Worm (Caenorhabditis elegans) whole organism, young adult: ENCODE measurements around the gene F52E4.5.
A peak's percentile ranks its signal among the peaks of the same experiment; 100 is the strongest.

Experiments
- B0336.3 ChIP-seq: fragments of 200-800 bp; sonication (Bioruptor generic); IDR thresholded peaks from 2 replicates; pipeline ENCODE4 v1.3.6; 2022; ENCODE audit warnings: missing genetic modification characterization, missing compliant biosample characterization
- K12H6.12 ChIP-seq: fragments of 200-800 bp; sonication (Bioruptor generic); optimal IDR thresholded peaks from 2 replicates; lab custom pipeline; 2018; ENCODE audit warnings: mild to moderate bottlenecking, missing genetic modification characterization, missing compliant biosample characterization
- T07F8.4 ChIP-seq: sonication (generic microtip); optimal IDR thresholded peaks from 2 replicates; lab custom pipeline; 2016; ENCODE audit warnings: mild to moderate bottlenecking, missing genetic modification characterization, moderate library complexity, missing compliant biosample characterization
- Y53G8AR.9 ChIP-seq: fragments of 200-800 bp; sonication (Bioruptor generic); conservative IDR thresholded peaks from 2 replicates; pipeline ENCODE4 v1.3.6; 2022; ENCODE audit warnings: missing genetic modification reagents, missing genetic modification characterization, missing compliant biosample characterization
- Y56A3A.18 ChIP-seq: fragments of 200-800 bp; sonication (Bioruptor generic); IDR thresholded peaks from 2 replicates; pipeline ENCODE4 v1.3.6; 2022; ENCODE audit warnings: missing genetic modification reagents, missing genetic modification characterization, missing compliant biosample characterization
- Y79H2A.3 ChIP-seq: fragments of 200-800 bp; sonication (Bioruptor generic); conservative IDR thresholded peaks from 2 replicates; pipeline ENCODE4 v1.3.6; 2022; ENCODE audit warnings: missing genetic modification reagents, missing genetic modification characterization, missing compliant biosample characterization
- ama-1 ChIP-seq, 3 experiments: fragments of 150-350 bp in 1 of 3; sonication (generic microtip) in 2 of 3; optimal IDR thresholded peaks; 2 replicates each; lab custom pipeline; 2014 to 2018; ENCODE audit warnings: missing biosample characterization in 2 of 3, missing genetic modification characterization in 2 of 3, missing genetic modification reagents in 2 of 3
- attf-6 ChIP-seq: fragments of 200-800 bp; sonication (Bioruptor generic); IDR thresholded peaks from 2 replicates; pipeline ENCODE4 v1.3.6; 2022; ENCODE audit warnings: missing genetic modification reagents, missing genetic modification characterization, missing compliant biosample characterization
- bed-1 ChIP-seq: fragments of 200-800 bp; sonication (Bioruptor generic); IDR thresholded peaks from 2 replicates; pipeline ENCODE4 v1.3.6; 2022; ENCODE audit warnings: missing genetic modification reagents, missing genetic modification characterization, missing compliant biosample characterization
- cebp-1 ChIP-seq, 2 experiments: fragments of 200-800 bp in 1 of 2; sonication (Bioruptor generic) in 1 of 2; sonication (generic microtip) in 1 of 2; IDR thresholded peaks in 1 of 2; optimal IDR thresholded peaks in 1 of 2; 2 replicates each; pipeline versions ENCODE4 v1.3.6 to Lab custom; 2017 to 2022; ENCODE audit warnings: missing compliant biosample characterization in 2 of 2, missing genetic modification characterization in 2 of 2, mild to moderate bottlenecking in 1 of 2, missing genetic modification reagents in 1 of 2, moderate library complexity in 1 of 2
- chd-7 ChIP-seq: sonication (generic microtip); optimal IDR thresholded peaks from 2 replicates; lab custom pipeline; 2016; ENCODE audit warnings: mild to moderate bottlenecking, missing genetic modification characterization, moderate library complexity, missing compliant biosample characterization
- egrh-3 ChIP-seq: fragments of 200-800 bp; sonication (Bioruptor generic); IDR thresholded peaks from 2 replicates; pipeline ENCODE4 v1.3.6; 2022; ENCODE audit warnings: missing genetic modification reagents, missing genetic modification characterization, missing compliant biosample characterization
- ets-4 ChIP-seq: fragments of 200-800 bp; sonication (Bioruptor generic); optimal IDR thresholded peaks from 2 replicates; lab custom pipeline; 2018; ENCODE audit warnings: mild to moderate bottlenecking, missing genetic modification characterization, missing compliant biosample characterization
- hlh-12 ChIP-seq: sonication (generic microtip); optimal IDR thresholded peaks from 2 replicates; lab custom pipeline; 2016; ENCODE audit warnings: missing genetic modification characterization, missing compliant biosample characterization
- hlh-26 ChIP-seq: fragments of 200-800 bp; sonication (Bioruptor generic); conservative IDR thresholded peaks from 2 replicates; pipeline ENCODE4 v1.3.6; 2022; ENCODE audit warnings: missing genetic modification reagents, missing genetic modification characterization, missing compliant biosample characterization
- hmg-1.2 ChIP-seq: fragments of 200-800 bp; sonication (Bioruptor generic); IDR thresholded peaks from 2 replicates; pipeline ENCODE4 v1.3.6; 2022; ENCODE audit warnings: missing genetic modification reagents, missing genetic modification characterization, missing compliant biosample characterization
- hsf-1 ChIP-seq: fragments of 200-800 bp; sonication (Bioruptor generic); IDR thresholded peaks from 2 replicates; pipeline ENCODE4 v1.3.6; 2022; ENCODE audit warnings: missing genetic modification reagents, missing genetic modification characterization, missing compliant biosample characterization
- let-607 ChIP-seq, 2 experiments: fragments of 200-800 bp in 1 of 2; sonication (Bioruptor generic) in 1 of 2; sonication (generic microtip) in 1 of 2; optimal IDR thresholded peaks; 2 replicates each; lab custom pipeline; 2016 to 2018; ENCODE audit warnings: mild to moderate bottlenecking in 2 of 2, missing compliant biosample characterization in 2 of 2, missing genetic modification characterization in 2 of 2, moderate library complexity in 2 of 2, missing genotype in 1 of 2
- lin-26 ChIP-seq: fragments of 200-800 bp; sonication (Bioruptor generic); IDR thresholded peaks from 2 replicates; pipeline ENCODE4 v1.3.6; 2022; ENCODE audit warnings: missing genetic modification reagents, missing genetic modification characterization, missing compliant biosample characterization
- lin-40 ChIP-seq: sonication (generic microtip); optimal IDR thresholded peaks from 2 replicates; lab custom pipeline; 2016; ENCODE audit warnings: missing genetic modification characterization, mild to moderate bottlenecking, missing compliant biosample characterization, missing genotype, missing genetic modification reagents
- lin-54 ChIP-seq: fragments of 200-800 bp; sonication (Bioruptor generic); optimal IDR thresholded peaks from 2 replicates; lab custom pipeline; 2018; ENCODE audit warnings: mild to moderate bottlenecking, missing genetic modification characterization, missing compliant biosample characterization
- madf-10 ChIP-seq: sonication (generic microtip); optimal IDR thresholded peaks from 2 replicates; lab custom pipeline; 2016; ENCODE audit warnings: mild to moderate bottlenecking, missing genetic modification characterization, missing compliant biosample characterization
- mcd-1 ChIP-seq: fragments of 200-800 bp; sonication (Bioruptor generic); IDR thresholded peaks from 2 replicates; pipeline ENCODE4 v1.3.6; 2022; ENCODE audit warnings: missing genetic modification reagents, missing genetic modification characterization, missing compliant biosample characterization
- nfyb-1 ChIP-seq: fragments of 200-800 bp; sonication (Bioruptor generic); IDR thresholded peaks from 2 replicates; pipeline ENCODE4 v1.3.6; 2022; ENCODE audit warnings: missing genetic modification reagents, missing genetic modification characterization, missing compliant biosample characterization
- nhr-80 ChIP-seq: sonication (generic microtip); optimal IDR thresholded peaks from 2 replicates; lab custom pipeline; 2016; ENCODE audit warnings: missing genetic modification characterization, missing compliant biosample characterization
- nhr-90 ChIP-seq: sonication (generic microtip); optimal IDR thresholded peaks from 2 replicates; lab custom pipeline; 2016; ENCODE audit warnings: missing genotype, mild to moderate bottlenecking, missing genetic modification characterization, missing compliant biosample characterization
- rcor-1 ChIP-seq: fragments of 200-800 bp; sonication (Bioruptor generic); IDR thresholded peaks from 2 replicates; pipeline ENCODE4 v1.3.6; 2022; ENCODE audit warnings: missing genetic modification reagents, missing genetic modification characterization, missing compliant biosample characterization
- rpc-1 ChIP-seq, 2 experiments: fragments of 150-350 bp in 1 of 2; sonication (generic microtip) in 1 of 2; optimal IDR thresholded peaks; 2 replicates each; lab custom pipeline; 2014 to 2018; ENCODE audit warnings: missing biosample characterization in 1 of 2, missing genetic modification characterization in 1 of 2, missing genetic modification reagents in 1 of 2, missing genotype in 1 of 2
- snpc-3.4 ChIP-seq: sonication (generic microtip); optimal IDR thresholded peaks from 2 replicates; lab custom pipeline; 2017; ENCODE audit warnings: missing genetic modification characterization, mild to moderate bottlenecking, missing compliant biosample characterization, antibody characterized with exemption, moderate library complexity, missing genotype, missing genetic modification reagents
- snpc-4 ChIP-seq, 5 experiments: fragments of 150-350 bp in 1 of 5; sonication (generic microtip) in 4 of 5; optimal IDR thresholded peaks; 2 replicates each; lab custom pipeline; 2014 to 2018; ENCODE audit warnings: missing genetic modification characterization in 5 of 5, missing biosample characterization in 3 of 5, antibody characterized with exemption in 2 of 5, mild to moderate bottlenecking in 2 of 5, missing compliant biosample characterization in 2 of 5, missing genotype in 2 of 5, moderate library complexity in 2 of 5, missing genetic modification reagents in 1 of 5
- tbp1 ChIP-seq: fragments of 200-800 bp; sonication (Bioruptor generic); optimal IDR thresholded peaks from 2 replicates; lab custom pipeline; 2018; ENCODE audit warnings: mild to moderate bottlenecking, missing genetic modification characterization, missing compliant biosample characterization
- unc-62 ChIP-seq: fragments of 150-350 bp; optimal IDR thresholded peaks from 2 replicates; lab custom pipeline; 2014; ENCODE audit warnings: missing biosample characterization, missing genetic modification reagents, missing genetic modification characterization
- xnd-1 ChIP-seq: sonication (generic microtip); optimal IDR thresholded peaks from 2 replicates; lab custom pipeline; 2016; ENCODE audit warnings: missing genotype, missing genetic modification reagents, missing genetic modification characterization, missing compliant biosample characterization
- zfh-2 ChIP-seq: fragments of 200-800 bp; sonication (Bioruptor generic); conservative IDR thresholded peaks from 2 replicates; pipeline ENCODE4 v1.3.6; 2022; ENCODE audit warnings: missing genetic modification reagents, missing genetic modification characterization, missing compliant biosample characterization
- ztf-18 ChIP-seq: sonication (generic microtip); optimal IDR thresholded peaks from 2 replicates; lab custom pipeline; 2016; ENCODE audit warnings: missing genotype, mild to moderate bottlenecking, missing genetic modification characterization, missing compliant biosample characterization
- ztf-22 ChIP-seq: fragments of 200-800 bp; sonication (Bioruptor generic); optimal IDR thresholded peaks from 2 replicates; lab custom pipeline; 2018; ENCODE audit warnings: mild to moderate bottlenecking, missing genetic modification characterization, moderate library complexity, missing compliant biosample characterization

The F52E4.5 gene

DNA sequence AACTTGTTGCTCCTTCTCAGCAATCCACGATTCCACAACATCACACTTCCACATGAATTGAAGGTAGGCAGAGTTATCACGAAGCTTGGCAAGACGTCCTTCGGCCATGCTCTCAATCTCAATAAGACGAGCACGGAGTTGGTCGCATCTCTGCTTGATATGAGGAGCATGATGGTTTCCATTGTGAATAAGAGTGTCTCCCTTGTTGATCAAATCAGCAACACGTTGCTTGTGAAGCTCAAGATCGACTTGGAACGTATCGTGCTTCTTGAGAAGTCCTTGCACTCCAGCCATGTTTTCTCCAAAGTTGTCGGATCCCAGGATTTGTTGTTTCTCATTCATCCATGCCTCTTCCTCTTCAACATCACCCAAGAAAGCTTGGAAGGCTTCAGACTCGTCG is 32.5 kb upstream of the F52E4.5 start (continued):
- no peak for TF ChIP-seq tbp1

DNA sequence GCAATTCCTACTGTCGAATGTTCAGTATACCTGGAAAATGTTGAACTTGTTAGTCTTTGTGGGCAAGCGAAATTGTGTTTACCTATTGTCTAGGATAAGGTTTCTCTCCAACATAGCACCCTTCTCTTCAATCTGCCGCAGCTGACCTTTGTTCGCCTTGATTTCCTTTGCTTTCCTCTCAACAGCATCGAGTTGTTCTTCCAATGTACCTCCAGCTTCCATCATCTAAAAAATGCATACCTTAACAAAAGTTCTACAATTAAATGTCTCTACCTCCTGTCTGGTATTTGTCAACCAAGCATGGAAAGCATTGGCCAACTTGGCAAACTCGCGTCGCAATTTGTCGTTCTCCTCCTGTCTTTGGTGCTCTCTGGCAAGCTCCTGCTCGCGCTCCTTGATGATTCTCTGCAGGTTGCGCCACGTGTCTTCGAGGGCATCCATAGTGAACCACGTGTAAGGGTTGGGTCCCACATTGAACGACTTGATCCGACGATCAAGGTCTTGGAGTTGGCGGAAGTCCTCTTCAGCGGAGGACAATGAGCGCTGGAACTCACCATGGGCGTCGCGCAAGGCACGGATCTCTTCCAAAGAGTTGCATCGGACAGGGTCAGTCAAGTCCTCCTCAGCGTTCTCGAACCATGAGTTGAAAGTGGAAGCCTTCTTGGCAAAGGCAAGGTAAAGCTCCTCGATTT is 31.6 kb upstream of the F52E4.5 start:
- TF ChIP-seq bed-1 (GFP tag; lab: Robert Waterston, UW) (no peak), lin-54 (GFP tag; lab: Kevin White, UChicago) (no peak), chd-7 (tag; lab: Kevin White, UChicago) (peak; percentile 20), hmg-1.2 (GFP tag; lab: Robert Waterston, UW) (no peak), rcor-1 (GFP tag; lab: Robert Waterston, UW) (0 out of 2 replicates have a peak, but pooled peaks have one; percentile 9), xnd-1 (tag; lab: Kevin White, UChicago) (no peak), zfh-2 (GFP tag; lab: Robert Waterston, UW) (peak; percentile 66), nhr-90 (no peak), attf-6 (GFP tag; lab: Robert Waterston, UW) (no peak), mcd-1 (GFP tag; lab: Robert Waterston, UW) (no peak), Y79H2A.3 (GFP tag; lab: Robert Waterston, UW) (no peak)
- TF ChIP-seq, all 124 proteins: peak for 3

DNA sequence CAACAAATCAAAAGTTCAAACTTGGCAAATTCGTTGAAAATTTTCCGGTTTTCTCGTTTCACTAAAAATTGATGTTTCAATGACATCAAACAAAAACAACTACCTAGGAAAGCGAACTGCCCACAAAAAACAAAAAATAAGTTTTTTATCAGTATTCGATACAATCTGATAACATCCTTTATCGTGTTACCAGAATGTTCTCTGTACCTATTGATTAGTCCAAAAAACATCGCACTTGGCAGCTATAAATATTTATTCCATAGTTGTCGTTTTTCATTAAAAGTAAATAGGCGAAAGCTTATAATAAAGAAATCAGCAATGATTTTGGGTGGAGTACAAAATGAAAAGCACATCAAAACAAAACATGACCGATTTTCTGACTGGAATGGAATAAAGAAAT is 30.1 kb upstream of the F52E4.5 start:
- TF ChIP-seq bed-1 (GFP tag; lab: Robert Waterston, UW): no peak
- peak; percentile 56; the same call in 1 of the 2 replicates for TF ChIP-seq hsf-1 (GFP tag; lab: Robert Waterston, UW)
- TF ChIP-seq Y56A3A.18 (GFP tag; lab: Robert Waterston, UW): no peak
- TF ChIP-seq cebp-1 (GFP tag; IDR thresholded peaks at IDR 0.05; lab: Robert Waterston, UW): no peak
- peak; percentile 10 for TF ChIP-seq cebp-1 (tag; optimal IDR thresholded peaks at IDR 0.05; lab: Kevin White, UChicago)
- TF ChIP-seq B0336.3 (GFP tag; lab: Robert Waterston, UW): no peak
- 0 out of 2 replicates have a peak, but pooled peaks have one; percentile 24 for TF ChIP-seq nfyb-1
- peak; percentile 62 for TF ChIP-seq lin-40 (tag; lab: Kevin White, UChicago)
- TF ChIP-seq Y53G8AR.9 (GFP tag; lab: Robert Waterston, UW): 0 out of 2 replicates have a peak, but pooled peaks have one; percentile 50
- TF ChIP-seq unc-62 (GFP tag; lab: Kevin White, UChicago): no peak
- TF ChIP-seq nhr-80 (tag; lab: Kevin White, UChicago): peak; percentile 48
- TF ChIP-seq egrh-3 (GFP tag; lab: Robert Waterston, UW): no peak
- TF ChIP-seq hlh-26 (GFP tag; lab: Robert Waterston, UW): no peak
- no peak for TF ChIP-seq rpc-1 (optimal IDR thresholded peaks at IDR 0.05; lab: Kevin White, UChicago)
- TF ChIP-seq rpc-1 (tag; optimal IDR thresholded peaks at IDR 0.05; lab: Kevin White, UChicago): no peak
- peak in 1 of 2 experiments; percentile 6 for TF ChIP-seq let-607 (tag; optimal IDR thresholded peaks at IDR 0.05; lab: Kevin White, UChicago)
- TF ChIP-seq lin-26: no peak
- peak; percentile 5 for TF ChIP-seq tbp1
- TF ChIP-seq ama-1 (optimal IDR thresholded peaks at IDR 0.05; lab: Kevin White, UChicago): peak; percentile 11
- no peak for TF ChIP-seq ama-1 (GFP tag; optimal IDR thresholded peaks at IDR 0.05; lab: Kevin White, UChicago)
- TF ChIP-seq, all 124 proteins: peak for 9

DNA sequence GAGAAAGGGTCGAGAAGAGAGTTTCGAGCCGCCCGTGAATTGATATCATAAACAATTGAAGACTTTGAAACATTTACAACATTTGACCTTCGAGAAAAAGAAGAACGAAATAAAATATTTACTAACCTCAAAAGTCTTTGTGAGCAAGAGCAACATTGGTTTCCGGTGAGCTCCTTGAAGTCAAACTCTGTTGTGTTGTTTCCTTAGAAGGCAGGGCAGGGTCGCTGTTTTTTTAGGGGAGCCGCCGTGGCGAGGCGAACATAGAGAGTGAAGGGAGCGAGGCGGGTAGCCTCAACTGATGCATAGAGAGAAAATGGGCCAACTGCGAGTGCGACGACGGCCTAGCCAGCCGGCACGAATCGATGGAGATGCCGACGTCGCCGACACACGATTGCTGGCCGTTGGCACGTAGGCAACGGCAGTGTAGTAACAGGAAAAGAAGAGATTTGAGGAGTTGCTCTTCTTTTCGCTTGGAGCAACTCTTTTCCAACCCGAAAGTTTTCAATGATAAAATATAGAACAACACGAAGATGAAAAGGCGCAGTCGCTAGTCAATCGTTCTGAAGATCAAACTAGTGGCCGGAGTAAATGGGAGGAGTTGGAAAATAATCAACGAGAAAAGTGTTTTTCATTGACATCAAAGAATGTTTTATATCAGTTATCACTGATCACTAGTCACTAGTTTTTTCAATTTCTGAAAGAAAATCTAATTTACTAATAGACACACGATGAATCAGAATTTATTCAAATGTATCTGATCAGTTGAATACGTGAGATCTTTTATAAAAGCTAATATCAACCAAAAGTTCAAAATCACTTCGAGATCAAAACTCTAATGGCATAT is 29.1 kb upstream of the F52E4.5 start, which contains the start of gene mai-1:
mai-1 (minus strand) TSS at position 557 of the 844 bp plus-strand sequence.
- TF ChIP-seq ets-4 (GFP tag; lab: Kevin White, UChicago): no peak
- peak; percentile 61 for TF ChIP-seq ama-1 (optimal IDR thresholded peaks at IDR 0.05; lab: Kevin White, UChicago)
- no peak for TF ChIP-seq ama-1 (GFP tag; optimal IDR thresholded peaks at IDR 0.05; lab: Kevin White, UChicago)
- no peak for TF ChIP-seq ztf-22
- 0 out of 2 replicates have a peak, but pooled peaks have one; percentile 30 for TF ChIP-seq B0336.3 (GFP tag; lab: Robert Waterston, UW)
- no peak for TF ChIP-seq hlh-12 (tag; lab: Kevin White, UChicago)
- peak; percentile 65 for TF ChIP-seq egrh-3 (GFP tag; lab: Robert Waterston, UW)
- TF ChIP-seq snpc-3.4 (tag; lab: Kevin White, UChicago): no peak
- TF ChIP-seq rpc-1 (optimal IDR thresholded peaks at IDR 0.05; lab: Kevin White, UChicago): no peak
- no peak for TF ChIP-seq rpc-1 (tag; optimal IDR thresholded peaks at IDR 0.05; lab: Kevin White, UChicago)
- TF ChIP-seq tbp1: no peak
- TF ChIP-seq snpc-4 (GFP tag; optimal IDR thresholded peaks at IDR 0.05; lab: Kevin White, UChicago): no peak
- no peak for TF ChIP-seq snpc-4 (tag; optimal IDR thresholded peaks at IDR 0.05; lab: Kevin White, UChicago)
- TF ChIP-seq madf-10 (tag; lab: Kevin White, UChicago): no peak
- no peak for TF ChIP-seq T07F8.4 (tag; lab: Kevin White, UChicago)
- TF ChIP-seq K12H6.12 (tag; lab: Kevin White, UChicago): no peak
- TF ChIP-seq nhr-90: no peak
- TF ChIP-seq ztf-18 (tag; lab: Kevin White, UChicago): peak; percentile 28
- peak; percentile 92 for TF ChIP-seq zfh-2 (GFP tag; lab: Robert Waterston, UW)
